Fruit fly (Drosophila melanogaster) whole organism: Measurements from ENCODE around the gene CG9107.

Experiments used
- CG8478 ChIP-seq: fragments of >200 bp; optimal IDR thresholded peaks from 2 replicates; lab custom pipeline; 2018; ENCODE audit warnings: inconsistent platforms
- Dll ChIP-seq: fragments of >200 bp; optimal IDR thresholded peaks from 2 replicates; lab custom pipeline; 2017
- EcR ChIP-seq, 2 experiments: fragments of >200 bp; optimal IDR thresholded peaks; 2 replicates each; lab custom pipeline; 2017; ENCODE audit warnings: missing biosample characterization in 2 of 2, missing genetic modification characterization in 2 of 2, missing genetic modification reagents in 2 of 2
- pan ChIP-seq: fragments of >200 bp; optimal IDR thresholded peaks from 2 replicates; lab custom pipeline; 2017
- psq ChIP-seq: fragments of >200 bp; optimal IDR thresholded peaks from 2 replicates; lab custom pipeline; 2017
- usp ChIP-seq: fragments of >200 bp; optimal IDR thresholded peaks from 2 replicates; lab custom pipeline; 2017; ENCODE audit warnings: missing biosample characterization, missing genetic modification characterization, mixed read lengths

Gene CG9107

dm6 chr2L:6024345-6024907 is at the start of gene CG9107:
CG9107 (minus strand) TSS chr2L:6024539.
- TF ChIP-seq psq (lab: Kevin White, UChicago) (no peak), usp (GFP tag; lab: Kevin White, UChicago) (no peak), Dll (no peak)

- TF ChIP-seq Dll (no peak), psq (lab: Kevin White, UChicago) (no peak), EcR (GFP tag; optimal IDR thresholded peaks at IDR 0.05; lab: Kevin White, UChicago) (no peak), CG8478 (lab: Kevin White, UChicago) (no peak), pan (lab: Kevin White, UChicago) (no peak), usp (GFP tag; lab: Kevin White, UChicago) (no peak)
These were observed 49.6 kb upstream of the CG9107 start for dm6 chr2L:6073894-6074293.

dm6 chr2L:6072124-6072523 is 47.8 kb upstream of the CG9107 start:
- TF ChIP-seq CG8478 (lab: Kevin White, UChicago) (no peak), EcR (GFP tag; optimal IDR thresholded peaks at IDR 0.05; lab: Kevin White, UChicago) (no peak), usp (GFP tag; lab: Kevin White, UChicago) (no peak), pan (lab: Kevin White, UChicago) (no peak), Dll (no peak), psq (lab: Kevin White, UChicago) (no peak)

DNA sequence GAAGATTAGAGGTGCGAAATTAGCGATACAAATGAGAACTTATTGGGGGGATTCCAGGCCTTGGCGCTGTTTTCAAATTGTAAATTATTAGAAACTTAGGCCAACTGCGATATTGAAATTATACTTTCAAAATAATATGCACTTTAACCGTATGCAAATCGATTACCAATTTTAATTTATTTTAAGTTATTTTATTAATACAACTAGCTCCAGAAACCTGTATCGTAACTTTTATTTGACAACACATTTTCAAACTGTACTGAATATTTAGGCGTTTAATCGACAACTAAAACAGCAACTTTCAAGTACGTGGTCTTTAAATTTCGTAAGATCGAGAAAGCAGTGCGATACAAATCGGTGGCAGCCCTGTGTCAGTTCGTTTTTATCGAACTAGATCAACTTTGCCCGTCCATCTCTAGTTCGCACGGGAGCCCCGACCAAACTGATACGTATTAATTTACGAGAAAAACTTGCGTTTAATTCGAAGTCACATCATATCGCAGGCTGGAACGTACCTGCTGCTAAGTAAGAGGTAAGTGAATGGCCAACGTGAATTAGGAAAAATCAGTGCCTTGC is 46.4 kb upstream of the CG9107 start, which contains the start of the genes CG9154 and Kr-h2:
TSS of gene CG9154 (minus strand) at position 31 of the 576 bp plus-strand sequence.
TSS of gene Kr-h2 (plus strand) at position 335 of the 576 bp plus-strand sequence.
- no peak for TF ChIP-seq pan (lab: Kevin White, UChicago)
- TF ChIP-seq EcR (GFP tag; optimal IDR thresholded peaks at IDR 0.05; lab: Kevin White, UChicago): no peak
- TF ChIP-seq CG8478 (lab: Kevin White, UChicago): no peak
- TF ChIP-seq psq (lab: Kevin White, UChicago): no peak
- TF ChIP-seq usp (GFP tag; lab: Kevin White, UChicago): no peak
- TF ChIP-seq Dll: no peak

DNA sequence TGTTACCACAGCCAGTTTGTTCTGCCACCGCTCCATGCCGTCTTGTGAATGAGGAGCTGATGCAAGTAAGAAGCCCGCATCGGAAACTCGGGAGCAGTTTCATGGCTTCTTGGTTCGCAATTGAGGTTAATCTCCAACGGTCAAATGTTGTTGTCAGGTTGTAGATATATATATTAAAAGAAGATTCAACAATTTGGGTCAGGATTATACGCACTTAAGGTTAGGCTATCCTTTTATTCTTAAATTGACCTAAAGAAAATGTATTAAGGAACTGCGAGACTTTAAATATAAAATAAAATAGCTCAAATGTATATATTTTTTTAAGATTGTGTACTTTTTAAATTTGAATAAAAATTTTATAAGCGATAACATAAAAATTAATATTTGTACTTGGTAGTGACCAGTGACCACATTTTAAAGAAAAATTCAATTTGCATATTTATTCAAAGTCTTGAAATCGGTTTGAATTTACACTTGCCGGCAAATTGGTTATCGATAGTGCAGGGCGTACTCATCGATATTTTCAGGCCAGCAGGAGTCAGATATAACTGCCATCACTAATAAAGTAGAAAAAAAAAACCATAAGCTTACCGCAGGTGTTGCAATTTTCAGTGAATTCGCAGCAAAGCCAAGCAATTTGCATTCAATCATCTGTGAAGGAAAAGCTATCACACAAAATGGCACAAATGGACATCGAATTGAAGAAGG is 44.4 kb upstream of the CG9107 start, which contains the start of the genes CG9150 and Pfdn1:
TSS of gene CG9150 (minus strand) at position 51 of the 708 bp plus-strand sequence.
TSS of gene Pfdn1 (plus strand) at position 536 of the 708 bp plus-strand sequence.
- TF ChIP-seq EcR (GFP tag; optimal IDR thresholded peaks at IDR 0.05; lab: Kevin White, UChicago) (no peak), Dll (no peak), psq (lab: Kevin White, UChicago) (no peak), pan (lab: Kevin White, UChicago) (no peak), usp (GFP tag; lab: Kevin White, UChicago) (no peak), CG8478 (lab: Kevin White, UChicago) (no peak)

DNA sequence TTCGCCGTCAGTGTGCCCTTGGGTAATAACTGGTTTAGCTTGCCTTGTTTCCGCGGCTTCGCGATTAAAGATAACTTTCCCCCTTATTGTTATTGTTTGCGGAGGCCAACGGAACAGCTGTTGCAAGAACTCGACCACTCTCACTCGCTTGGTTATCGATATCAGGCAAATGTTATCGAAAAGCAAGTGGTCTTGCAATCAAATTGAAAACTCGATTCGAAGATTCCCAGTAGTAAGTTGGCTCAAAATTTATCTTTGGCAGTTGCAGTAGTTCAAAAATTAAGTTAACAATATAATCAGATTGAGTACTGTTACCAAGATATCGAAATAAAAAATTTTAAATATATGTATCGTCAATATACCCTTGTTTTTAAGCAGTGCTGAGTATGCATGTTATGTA is 41.5 kb upstream of the CG9107 start, which contains the start of the genes Fbw5 and CG9147:
TSS of gene Fbw5 (minus strand) at position 131 of the 400 bp plus-strand sequence.
TSS of gene CG9147 (plus strand) at position 175 of the 400 bp plus-strand sequence.
- no peak for TF ChIP-seq EcR (GFP tag; optimal IDR thresholded peaks at IDR 0.05; lab: Kevin White, UChicago)
- peak; percentile 97 for TF ChIP-seq pan (lab: Kevin White, UChicago)

DNA sequence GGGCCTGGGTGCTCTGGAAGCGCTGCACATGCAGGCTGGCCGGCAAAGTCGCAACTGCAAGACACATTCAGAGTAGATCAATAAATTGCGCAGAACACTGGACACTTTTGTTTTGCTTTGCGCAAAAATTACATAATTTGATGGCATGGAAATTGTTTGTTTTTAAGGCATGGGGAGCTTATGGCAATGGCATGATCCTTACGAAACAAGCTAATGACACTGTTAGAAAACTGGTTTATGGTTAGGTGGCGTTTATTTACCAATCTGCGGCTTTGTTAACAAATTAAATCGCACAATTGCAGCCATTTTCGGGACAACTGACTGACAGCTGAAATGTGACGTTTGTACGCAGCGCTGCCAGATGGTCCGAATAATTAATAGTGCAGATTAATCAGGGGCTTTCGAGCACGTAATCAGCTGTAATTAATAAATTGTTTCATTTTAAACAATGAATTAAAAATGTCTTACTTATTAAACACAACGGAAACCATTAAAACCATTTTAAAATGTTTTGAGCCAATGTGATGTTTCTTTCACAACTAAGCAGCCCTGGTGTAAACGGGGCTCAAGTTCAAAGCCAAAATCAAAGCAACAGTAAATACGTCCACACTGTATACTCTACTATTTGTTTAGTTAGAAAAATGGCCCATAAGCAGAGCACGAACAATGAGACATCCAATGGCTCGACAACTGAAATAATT is 38.2 kb upstream of the CG9107 start, which contains the start of the genes ND-51 and CG13994:
TSS of gene ND-51 (minus strand) at position 376 of the 701 bp plus-strand sequence.
TSS of gene CG13994 (plus strand) at position 608 of the 701 bp plus-strand sequence.
- TF ChIP-seq CG8478 (lab: Kevin White, UChicago): no peak
- no peak for TF ChIP-seq usp (GFP tag; lab: Kevin White, UChicago)
- TF ChIP-seq psq (lab: Kevin White, UChicago): no peak
- TF ChIP-seq pan (lab: Kevin White, UChicago): no peak
- no peak for TF ChIP-seq EcR (GFP tag; optimal IDR thresholded peaks at IDR 0.05; lab: Kevin White, UChicago)
- no peak for TF ChIP-seq Dll

DNA sequence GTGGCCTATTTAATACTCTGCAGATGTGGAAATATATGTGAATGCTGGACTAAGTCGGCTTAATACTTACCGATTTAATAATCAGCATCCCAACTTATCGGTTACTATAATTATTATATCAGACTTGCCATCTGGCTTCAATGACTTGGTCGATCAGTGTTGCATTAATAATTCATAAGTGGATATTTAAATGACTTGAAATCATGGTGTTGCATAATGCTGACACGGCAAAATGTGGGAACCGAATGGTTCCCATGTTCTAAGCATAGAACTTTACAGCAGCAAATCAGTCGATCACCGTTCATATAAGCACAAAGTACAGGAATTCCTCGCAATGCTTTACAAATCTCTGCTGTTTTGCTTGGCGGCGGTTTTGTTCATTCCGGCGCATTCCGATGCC is 35.9 kb upstream of the CG9107 start, which contains the start of gene CG34180:
TSS of gene CG34180 (plus strand) at position 301 of the 400 bp plus-strand sequence.
- TF ChIP-seq EcR (GFP tag; optimal IDR thresholded peaks at IDR 0.05; lab: Kevin White, UChicago) (no peak), pan (lab: Kevin White, UChicago) (no peak), Dll (no peak)

DNA sequence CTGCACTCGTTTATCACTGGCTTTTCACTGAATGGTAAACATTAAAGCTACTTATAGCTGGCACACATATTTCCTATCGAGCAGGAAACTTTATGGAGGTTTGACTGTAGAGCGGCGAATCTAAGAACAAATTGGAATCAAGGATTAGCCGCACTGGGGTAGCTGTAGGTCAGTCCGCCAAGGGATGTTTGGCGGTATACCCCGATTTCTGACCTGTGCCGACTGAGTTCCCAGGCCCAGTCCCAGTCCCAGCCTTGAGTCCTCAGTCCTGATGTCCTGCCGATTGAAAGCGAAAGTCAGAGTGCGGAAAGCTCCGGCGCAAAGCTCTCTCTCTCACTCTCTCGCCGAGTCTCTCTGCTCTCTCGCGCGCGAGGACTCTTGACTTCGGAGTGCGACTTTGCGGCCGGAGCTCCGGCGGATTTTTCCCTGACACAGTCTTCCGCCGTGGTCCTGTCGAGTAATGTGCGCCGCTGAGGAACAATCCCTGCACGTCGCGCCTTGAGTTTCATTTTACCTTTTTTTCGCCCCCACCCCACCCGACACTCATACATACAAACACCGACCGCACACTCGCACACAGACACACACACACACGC is 29.6 kb upstream of the CG9107 start, which contains the start of gene CG13995:
TSS of gene CG13995 (plus strand) at position 429 of the 596 bp plus-strand sequence.
- TF ChIP-seq CG8478 (lab: Kevin White, UChicago) (no peak), psq (lab: Kevin White, UChicago) (no peak), EcR (GFP tag; optimal IDR thresholded peaks at IDR 0.05; lab: Kevin White, UChicago) (no peak), Dll (no peak), pan (lab: Kevin White, UChicago) (no peak), usp (GFP tag; lab: Kevin White, UChicago) (no peak)

DNA sequence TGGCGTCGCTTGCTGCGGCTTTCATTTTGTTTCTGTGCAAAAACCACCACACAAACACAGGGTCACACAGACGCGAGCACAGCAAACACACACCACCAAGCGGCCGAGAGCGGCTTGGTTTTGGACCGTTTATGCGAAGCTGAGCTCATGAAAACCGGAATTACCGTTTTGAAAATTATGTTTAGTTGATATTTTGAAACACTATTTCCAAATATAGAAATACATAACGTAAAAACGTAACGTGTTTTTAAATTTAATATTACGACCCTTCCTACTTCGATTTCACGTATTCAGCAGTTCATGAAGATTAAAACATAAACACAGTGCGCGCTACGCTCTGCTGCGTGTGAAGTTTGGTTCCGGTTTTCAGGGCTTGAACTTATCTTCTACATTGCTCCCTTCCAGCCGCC is 26.9 kb upstream of the CG9107 start:
- TF ChIP-seq CG8478 (lab: Kevin White, UChicago) (no peak), Dll (no peak), usp (GFP tag; lab: Kevin White, UChicago) (no peak), EcR (GFP tag; optimal IDR thresholded peaks at IDR 0.05; lab: Kevin White, UChicago) (no peak), psq (lab: Kevin White, UChicago) (no peak), pan (lab: Kevin White, UChicago) (no peak)
